Fruit fly (Drosophila melanogaster) S2 (cell line): ENCODE results near the gene Naglu.

Experiments used
- CG8478 ChIP-seq: fragments of >200 bp; optimal IDR thresholded peaks from 2 replicates; lab custom pipeline; 2018
- CTCF ChIP-seq, 2 experiments: fragments of >200 bp; optimal IDR thresholded peaks; 2 replicates each; lab custom pipeline; 2018

DNA sequence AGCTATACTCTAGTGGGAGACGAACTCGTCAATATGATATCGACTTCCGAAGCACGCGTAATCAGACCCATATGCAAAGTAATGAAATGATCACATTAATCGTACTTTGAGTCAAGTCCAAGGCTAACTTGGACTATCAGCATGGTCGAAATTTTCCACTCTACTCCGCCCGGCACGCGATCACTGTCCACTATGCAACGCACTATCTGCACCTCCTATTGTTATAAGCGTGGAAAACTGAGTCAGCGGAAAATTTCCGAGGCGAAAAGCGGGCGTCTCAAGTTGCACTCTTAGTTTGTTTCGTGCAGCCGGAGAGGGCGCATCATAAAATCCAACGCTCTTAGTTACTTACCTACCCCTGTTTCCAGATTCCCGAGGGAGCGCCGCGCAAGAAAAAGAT, 25.8 kb downstream of the Naglu start:
- no peak for TF ChIP-seq CG8478 (lab: Kevin White, UChicago)
- no peak for TF ChIP-seq CTCF (optimal IDR thresholded peaks at IDR 0.05; lab: Kevin White, UChicago)
